Worm (Caenorhabditis elegans) whole organism, early embryonic: ENCODE results near the gene R04B5.6.

ENCODE experiments used
- ama-1 ChIP-seq: fragments of 150-350 bp; optimal IDR thresholded peaks from 2 replicates; lab custom pipeline; 2014
- sea-1 ChIP-seq: fragments of 200-800 bp; sonication (Bioruptor generic); conservative IDR thresholded peaks from 2 replicates; pipeline ENCODE4 v1.3.6; 2022; ENCODE audit warnings: missing genetic modification characterization, missing compliant biosample characterization

- no peak for TF ChIP-seq ama-1 (lab: Kevin White, UChicago)
- TF ChIP-seq sea-1 (GFP tag; lab: Robert Waterston, UW) = no peak
Observed at ce11 chrV:10046503-10046902, 38.5 kb upstream of the R04B5.6 start.
